Worm (Caenorhabditis elegans) whole organism, young adult: ENCODE results near the gene smf-2.

Experiments
- B0035.1 ChIP-seq: sonication (generic microtip); optimal IDR thresholded peaks from 2 replicates; lab custom pipeline; 2016; ENCODE audit warnings: missing genetic modification characterization, mild to moderate bottlenecking, missing compliant biosample characterization, missing genotype, missing genetic modification reagents
- C06A6.2 ChIP-seq: fragments of 200-800 bp; sonication (Bioruptor generic); conservative IDR thresholded peaks from 2 replicates; pipeline ENCODE4 v1.3.6; 2022; ENCODE audit warnings: missing genetic modification characterization, missing compliant biosample characterization
- attf-6 ChIP-seq: fragments of 200-800 bp; sonication (Bioruptor generic); IDR thresholded peaks from 2 replicates; pipeline ENCODE4 v1.3.6; 2022; ENCODE audit warnings: missing genetic modification reagents, missing genetic modification characterization, missing compliant biosample characterization
- ceh-79 ChIP-seq: sonication (generic microtip); optimal IDR thresholded peaks from 2 replicates; lab custom pipeline; 2017; ENCODE audit warnings: mild to moderate bottlenecking, missing genetic modification characterization, missing compliant biosample characterization
- ceh-91 ChIP-seq: fragments of 200-800 bp; sonication (Bioruptor generic); IDR thresholded peaks from 2 replicates; pipeline ENCODE4 v1.3.6; 2022; ENCODE audit warnings: missing genetic modification reagents, missing genetic modification characterization, missing compliant biosample characterization
- chd-7 ChIP-seq: sonication (generic microtip); optimal IDR thresholded peaks from 2 replicates; lab custom pipeline; 2016; ENCODE audit warnings: mild to moderate bottlenecking, missing genetic modification characterization, moderate library complexity, missing compliant biosample characterization
- lsy-27 ChIP-seq: sonication (generic microtip); optimal IDR thresholded peaks from 2 replicates; lab custom pipeline; 2017; ENCODE audit warnings: missing genetic modification characterization, mild to moderate bottlenecking, missing compliant biosample characterization, antibody characterized with exemption, missing genotype, borderline replicate concordance; ENCODE audit not compliant: insufficient read depth
- nhr-90 ChIP-seq: sonication (generic microtip); optimal IDR thresholded peaks from 2 replicates; lab custom pipeline; 2016; ENCODE audit warnings: missing genotype, mild to moderate bottlenecking, missing genetic modification characterization, missing compliant biosample characterization
- sdz-38 ChIP-seq: sonication (generic microtip); optimal IDR thresholded peaks from 2 replicates; lab custom pipeline; 2016; ENCODE audit warnings: missing genotype, missing genetic modification characterization, missing compliant biosample characterization
- unc-130 ChIP-seq: sonication (generic microtip); optimal IDR thresholded peaks from 2 replicates; lab custom pipeline; 2016; ENCODE audit warnings: missing genetic modification reagents, missing genetic modification characterization, missing compliant biosample characterization
- zfh-2 ChIP-seq: fragments of 200-800 bp; sonication (Bioruptor generic); conservative IDR thresholded peaks from 2 replicates; pipeline ENCODE4 v1.3.6; 2022; ENCODE audit warnings: missing genetic modification reagents, missing genetic modification characterization, missing compliant biosample characterization

ce11 chrX:6743853-6744346 lies 25.4 kb upstream of the smf-2 start:
- TF ChIP-seq C06A6.2 (GFP tag; lab: Robert Waterston, UW), result peak; percentile 88
- no peak for TF ChIP-seq lsy-27 (tag; lab: Kevin White, UChicago)
- TF ChIP-seq sdz-38, result no peak
- TF ChIP-seq ceh-91 (GFP tag; lab: Robert Waterston, UW), result no peak
- no peak for TF ChIP-seq unc-130 (GFP tag; lab: Kevin White, UChicago)
- peak; percentile 82 for TF ChIP-seq nhr-90 (tag; lab: Kevin White, UChicago)
- TF ChIP-seq B0035.1, result peak; percentile 77
- TF ChIP-seq zfh-2 (GFP tag; lab: Robert Waterston, UW), result peak; percentile 45
- TF ChIP-seq chd-7 (tag; lab: Kevin White, UChicago), result peak; percentile 95
- TF ChIP-seq ceh-79 (tag; lab: Kevin White, UChicago), result no peak
- 0 out of 2 replicates have a peak, but pooled peaks have one; percentile 30 for TF ChIP-seq attf-6 (GFP tag; lab: Robert Waterston, UW)
